Worm (Caenorhabditis elegans) whole organism, L4/young adult: ENCODE results near the gene btb-8.

Experiments used
- dao-5 ChIP-seq: sonication (generic microtip); optimal IDR thresholded peaks from 2 replicates; lab custom pipeline; 2016; ENCODE audit warnings: missing genotype, missing genetic modification characterization, moderate library complexity, missing compliant biosample characterization
- him-1 ChIP-seq: sonication (generic microtip); optimal IDR thresholded peaks from 2 replicates; lab custom pipeline; 2016; ENCODE audit warnings: missing genotype, missing genetic modification reagents, missing genetic modification characterization, missing compliant biosample characterization

- TF ChIP-seq him-1 (tag; lab: Kevin White, UChicago) (no peak), dao-5 (no peak)
These were observed 3.4 kb upstream of the btb-8 start, which contains the start of gene fbxb-48 for ce11 chrII:1719153-1719552.
